Fruit fly (Drosophila melanogaster) whole organism: ENCODE data around the gene CG10175.

ENCODE experiments used
- CG8478 ChIP-seq: fragments of >200 bp; optimal IDR thresholded peaks from 2 replicates; lab custom pipeline; 2018; ENCODE audit warnings: inconsistent platforms
- pan ChIP-seq: fragments of >200 bp; optimal IDR thresholded peaks from 2 replicates; lab custom pipeline; 2017
- psq ChIP-seq: fragments of >200 bp; optimal IDR thresholded peaks from 2 replicates; lab custom pipeline; 2017
- usp ChIP-seq: fragments of >200 bp; optimal IDR thresholded peaks from 2 replicates; lab custom pipeline; 2017; ENCODE audit warnings: missing biosample characterization, missing genetic modification characterization, mixed read lengths

DNA sequence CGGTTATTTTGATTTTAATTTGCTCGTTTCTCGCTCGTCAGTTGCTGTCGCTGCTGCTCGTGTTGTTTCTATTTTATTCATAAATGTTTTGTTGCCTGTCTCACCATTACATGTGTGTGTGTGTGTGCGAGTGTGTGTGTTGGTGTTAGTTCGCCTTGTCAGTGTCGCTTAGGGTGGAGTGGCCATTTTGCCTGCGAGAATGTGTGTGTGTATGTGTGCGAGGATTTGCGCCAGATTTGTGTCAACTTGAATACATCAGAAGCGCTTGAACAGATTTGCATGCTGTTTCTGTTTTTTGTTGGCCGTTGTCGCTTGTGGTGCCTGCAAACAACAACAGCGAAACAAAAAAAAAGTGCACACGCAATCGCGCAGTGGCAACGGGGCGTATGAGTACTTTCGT is 38.4 kb upstream of the CG10175 start:
- TF ChIP-seq psq (lab: Kevin White, UChicago): no peak
- no peak for TF ChIP-seq usp
- TF ChIP-seq pan: no peak
- TF ChIP-seq CG8478: no peak
